Fruit fly (Drosophila melanogaster): ENCODE data around the gene Arl2.

Arl2 gene

dm6 chr3R:8313038-8313437, 27.9 kb upstream of the Arl2 start, which contains the start of gene CG7483:
Gene CG7483 (plus strand): TSS chr3R:8313208.
- no peak for TF ChIP-seq ttk (optimal IDR thresholded peaks at IDR 0.05)
- TF ChIP-seq insv (optimal IDR thresholded peaks at IDR 0.05): no peak
- TF ChIP-seq h (optimal IDR thresholded peaks at IDR 0.05): no peak

dm6 chr3R:8316344-8317105, 24.4 kb upstream of the Arl2 start, which contains the start of gene Coq2:
Gene Coq2 (minus strand): TSS chr3R:8316543.
- no peak for TF ChIP-seq Myc (optimal IDR thresholded peaks at IDR 0.05)
- no peak for TF ChIP-seq Sin3A (optimal IDR thresholded peaks at IDR 0.05)
- no peak for TF ChIP-seq ttk (optimal IDR thresholded peaks at IDR 0.05)
- no peak for TF ChIP-seq psq (optimal IDR thresholded peaks at IDR 0.05)
- TF ChIP-seq h (optimal IDR thresholded peaks at IDR 0.05): no peak
- TF ChIP-seq insv (optimal IDR thresholded peaks at IDR 0.05): no peak

- TF ChIP-seq psq (optimal IDR thresholded peaks at IDR 0.05) (no peak), Myc (optimal IDR thresholded peaks at IDR 0.05) (no peak), ttk (optimal IDR thresholded peaks at IDR 0.05) (no peak), Sin3A (optimal IDR thresholded peaks at IDR 0.05) (no peak), h (optimal IDR thresholded peaks at IDR 0.05) (no peak), insv (optimal IDR thresholded peaks at IDR 0.05) (no peak)
Observed at dm6 chr3R:8317215-8317614, 23.7 kb upstream of the Arl2 start, which contains the start of gene Ctr1B. Gene Ctr1B (plus strand): TSS chr3R:8317612.

- TF ChIP-seq Myc (optimal IDR thresholded peaks at IDR 0.05) (no peak), insv (optimal IDR thresholded peaks at IDR 0.05) (no peak), psq (optimal IDR thresholded peaks at IDR 0.05) (no peak), h (optimal IDR thresholded peaks at IDR 0.05) (no peak), ttk (optimal IDR thresholded peaks at IDR 0.05) (no peak), Sin3A (optimal IDR thresholded peaks at IDR 0.05) (no peak)
Observed at dm6 chr3R:8317709-8318335, 23.1 kb upstream of the Arl2 start.

dm6 chr3R:8321447-8321846, 19.5 kb upstream of the Arl2 start, which contains the start of gene Or85a:
Gene Or85a (plus strand): TSS chr3R:8321747.
- TF ChIP-seq h (optimal IDR thresholded peaks at IDR 0.05) (no peak), insv (optimal IDR thresholded peaks at IDR 0.05) (no peak), ttk (optimal IDR thresholded peaks at IDR 0.05) (no peak), Sin3A (optimal IDR thresholded peaks at IDR 0.05) (no peak), Myc (optimal IDR thresholded peaks at IDR 0.05) (no peak), psq (optimal IDR thresholded peaks at IDR 0.05) (no peak)

- TF ChIP-seq h (optimal IDR thresholded peaks at IDR 0.05): no peak
- no peak for TF ChIP-seq Myc (optimal IDR thresholded peaks at IDR 0.05)
- TF ChIP-seq ttk (optimal IDR thresholded peaks at IDR 0.05): no peak
- TF ChIP-seq insv (optimal IDR thresholded peaks at IDR 0.05): no peak
- TF ChIP-seq psq (optimal IDR thresholded peaks at IDR 0.05): no peak
- TF ChIP-seq Sin3A (optimal IDR thresholded peaks at IDR 0.05): no peak
Observed at dm6 chr3R:8324016-8324415, 16.9 kb upstream of the Arl2 start, which contains the start of gene CG7443. Gene CG7443 (plus strand): TSS chr3R:8324316.

- no peak for TF ChIP-seq ttk (optimal IDR thresholded peaks at IDR 0.05)
- no peak for TF ChIP-seq h (optimal IDR thresholded peaks at IDR 0.05)
- TF ChIP-seq Sin3A (optimal IDR thresholded peaks at IDR 0.05): no peak
- no peak for TF ChIP-seq psq (optimal IDR thresholded peaks at IDR 0.05)
- TF ChIP-seq Myc (optimal IDR thresholded peaks at IDR 0.05): no peak
- no peak for TF ChIP-seq insv (optimal IDR thresholded peaks at IDR 0.05)
Observed at dm6 chr3R:8326884-8327283, 14.0 kb upstream of the Arl2 start.

dm6 chr3R:8327967-8328789, 12.7 kb upstream of the Arl2 start:
- no peak for TF ChIP-seq insv (optimal IDR thresholded peaks at IDR 0.05)
- TF ChIP-seq Sin3A (optimal IDR thresholded peaks at IDR 0.05): no peak
- TF ChIP-seq psq (optimal IDR thresholded peaks at IDR 0.05): no peak
- no peak for TF ChIP-seq ttk (optimal IDR thresholded peaks at IDR 0.05)

- no peak for TF ChIP-seq Myc (optimal IDR thresholded peaks at IDR 0.05)
- no peak for TF ChIP-seq h (optimal IDR thresholded peaks at IDR 0.05)
- TF ChIP-seq psq (optimal IDR thresholded peaks at IDR 0.05): no peak
- no peak for TF ChIP-seq Sin3A (optimal IDR thresholded peaks at IDR 0.05)
- no peak for TF ChIP-seq insv (optimal IDR thresholded peaks at IDR 0.05)
- TF ChIP-seq ttk (optimal IDR thresholded peaks at IDR 0.05): no peak
Observed at dm6 chr3R:8329628-8330027, 11.3 kb upstream of the Arl2 start.

dm6 chr3R:8333768-8334470, 7.0 kb upstream of the Arl2 start, which contains the start of gene Poxm:
Gene Poxm (minus strand): TSS chr3R:8333792.
- TF ChIP-seq Myc (optimal IDR thresholded peaks at IDR 0.05) (no peak), psq (optimal IDR thresholded peaks at IDR 0.05) (no peak), h (optimal IDR thresholded peaks at IDR 0.05) (no peak), Sin3A (optimal IDR thresholded peaks at IDR 0.05) (no peak), ttk (optimal IDR thresholded peaks at IDR 0.05) (no peak), insv (optimal IDR thresholded peaks at IDR 0.05) (no peak)

dm6 chr3R:8334471-8334783, 6.5 kb upstream of the Arl2 start:
- no peak for TF ChIP-seq Myc (optimal IDR thresholded peaks at IDR 0.05)
- TF ChIP-seq insv (optimal IDR thresholded peaks at IDR 0.05): no peak
- no peak for TF ChIP-seq psq (optimal IDR thresholded peaks at IDR 0.05)
- TF ChIP-seq Sin3A (optimal IDR thresholded peaks at IDR 0.05): no peak
- no peak for TF ChIP-seq ttk (optimal IDR thresholded peaks at IDR 0.05)
- no peak for TF ChIP-seq h (optimal IDR thresholded peaks at IDR 0.05)

All from Kc167 (cell line).